Fruit fly (Drosophila melanogaster): Measurements from ENCODE around the gene CG32579.

The CG32579 gene

dm6 chrX:16331562-16332233 is 8.6 kb downstream of the CG32579 start (continued):
- TF ChIP-seq HLHmδ (GFP tag; optimal IDR thresholded peaks at IDR 0.05) (no peak), CG6765 (GFP tag; optimal IDR thresholded peaks at IDR 0.05) (no peak), CG10209 (GFP tag; optimal IDR thresholded peaks at IDR 0.05) (no peak), Sox100B (GFP tag; optimal IDR thresholded peaks at IDR 0.05) (no peak), eve (GFP tag; optimal IDR thresholded peaks at IDR 0.05) (no peak), az2 (GFP tag; optimal IDR thresholded peaks at IDR 0.05) (no peak), CG3726 (GFP tag; IDR thresholded peaks at IDR 0.05) (no peak), CG10565 (GFP tag; optimal IDR thresholded peaks at IDR 0.05) (no peak), CG12236 (GFP tag; optimal IDR thresholded peaks at IDR 0.05) (no peak), CG7839 (tag; optimal IDR thresholded peaks at IDR 0.05) (no peak), tna (GFP tag; IDR thresholded peaks at IDR 0.05; ENCODE audit: partially characterized antibody) (peak; percentile 57), CG2120 (GFP tag; optimal IDR thresholded peaks at IDR 0.05) (no peak), C15 (GFP tag; IDR thresholded peaks at IDR 0.05) (no peak), nmo (GFP tag; optimal IDR thresholded peaks at IDR 0.05) (peak; percentile 11), sim (GFP tag; IDR thresholded peaks at IDR 0.05) (no peak), CG3281 (GFP tag; optimal IDR thresholded peaks at IDR 0.05) (no peak), CG12659 (GFP tag; optimal IDR thresholded peaks at IDR 0.05) (peak; percentile 39), MTF-1 (GFP tag; optimal IDR thresholded peaks at IDR 0.05; ENCODE audit: borderline replicate concordance) (no peak), CG3995 (GFP tag; optimal IDR thresholded peaks at IDR 0.05) (peak; percentile 95), Asciz (GFP tag; optimal IDR thresholded peaks at IDR 0.05) (no peak), Fer3 (tag; optimal IDR thresholded peaks at IDR 0.05) (no peak), CG10366 (GFP tag; IDR thresholded peaks at IDR 0.05) (no peak), CG6683 (GFP tag; optimal IDR thresholded peaks at IDR 0.05) (no peak), CG2889 (GFP tag; IDR thresholded peaks at IDR 0.05) (no peak), Atf3 (GFP tag; optimal IDR thresholded peaks at IDR 0.05) (no peak), YL-1 (GFP tag; optimal IDR thresholded peaks at IDR 0.05) (peak; percentile 9), CG12219 (GFP tag; optimal IDR thresholded peaks at IDR 0.05) (no peak), Stat92E (GFP tag; optimal IDR thresholded peaks at IDR 0.05) (no peak), ci (GFP tag; IDR thresholded peaks at IDR 0.05) (no peak), wdn (GFP tag; IDR thresholded peaks at IDR 0.05) (no peak), HHEX (GFP tag; optimal IDR thresholded peaks at IDR 0.05) (no peak), CG2116 (GFP tag; optimal IDR thresholded peaks at IDR 0.05) (peak; percentile 53), twi (tag; optimal IDR thresholded peaks at IDR 0.05) (no peak), ara (GFP tag; IDR thresholded peaks at IDR 0.05) (no peak), CG2712 (tag; optimal IDR thresholded peaks at IDR 0.05) (no peak), Dek (tag; optimal IDR thresholded peaks at IDR 0.05) (no peak), Dad (GFP tag; optimal IDR thresholded peaks at IDR 0.05) (no peak), CG14667 (GFP tag; IDR thresholded peaks at IDR 0.05) (no peak), CG11456 (GFP tag; IDR thresholded peaks at IDR 0.05) (no peak), vvl (GFP tag; IDR thresholded peaks at IDR 0.05) (no peak), CG34422 (GFP tag; IDR thresholded peaks at IDR 0.05) (0 out of 3 replicates have a peak, but pooled peaks have one; percentile 36), Myb (GFP tag; optimal IDR thresholded peaks at IDR 0.05) (peak; percentile 84), HmgD (GFP tag; optimal IDR thresholded peaks at IDR 0.05) (no peak), cwo (GFP tag; optimal IDR thresholded peaks at IDR 0.05) (no peak), mirr (GFP tag; optimal IDR thresholded peaks at IDR 0.05) (no peak), bcd (GFP tag; optimal IDR thresholded peaks at IDR 0.05) (no peak), Doc3 (GFP tag; IDR thresholded peaks at IDR 0.05; ENCODE audit: partially characterized antibody) (peak; percentile 71), CG11093 (GFP tag; IDR thresholded peaks at IDR 0.05) (no peak), ro (GFP tag; IDR thresholded peaks at IDR 0.05) (no peak), Hsf (GFP tag; optimal IDR thresholded peaks at IDR 0.05) (no peak)
